Worm (Caenorhabditis elegans): ENCODE data around the gene R10E9.2.

Gene R10E9.2

DNA sequence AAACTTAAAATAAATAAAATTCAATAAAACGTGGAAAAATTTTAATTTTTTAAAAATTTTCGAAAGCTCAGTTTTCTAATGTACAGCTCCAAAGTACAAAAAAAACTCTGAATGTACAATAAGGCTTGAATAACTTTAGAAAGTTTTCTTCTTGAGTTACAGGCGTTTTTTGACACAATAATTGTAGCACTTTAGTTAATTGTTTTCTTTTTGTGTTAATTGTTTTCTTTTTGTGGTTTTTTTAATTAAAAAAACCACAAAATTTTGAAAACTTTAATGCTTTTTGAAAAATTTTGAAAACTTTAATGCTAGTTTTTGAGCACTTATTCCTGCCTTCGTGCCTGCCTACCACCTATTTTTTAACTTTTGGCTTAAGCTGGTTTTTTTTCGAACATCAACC is at the start of gene R10E9.2:
TSS of gene R10E9.2 (minus strand) at position 101 of the 400 bp plus-strand sequence.
- TF ChIP-seq unc-62 (GFP tag; optimal IDR thresholded peaks at IDR 0.05): no peak

DNA sequence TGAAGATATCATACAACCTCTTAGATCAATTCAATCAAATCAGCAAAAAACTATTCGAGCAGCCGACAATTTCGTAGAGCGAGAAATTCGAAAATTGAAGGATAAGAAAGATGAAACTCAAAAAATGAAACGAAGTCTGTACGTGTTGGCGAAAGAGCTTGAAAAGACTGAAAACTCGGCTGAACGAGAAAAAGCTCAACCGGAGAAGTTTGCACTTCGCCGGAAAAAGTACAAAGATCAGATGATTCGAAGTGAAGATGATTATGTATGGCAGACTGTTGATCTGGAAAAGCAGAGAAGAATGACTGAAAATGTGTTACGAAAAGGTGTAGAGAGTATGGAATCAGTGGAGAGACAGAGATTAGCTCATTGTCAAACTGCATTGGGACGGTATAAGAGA is 48.9 kb upstream of the R10E9.2 start:
- TF ChIP-seq unc-62 (GFP tag; optimal IDR thresholded peaks at IDR 0.05): no peak

DNA sequence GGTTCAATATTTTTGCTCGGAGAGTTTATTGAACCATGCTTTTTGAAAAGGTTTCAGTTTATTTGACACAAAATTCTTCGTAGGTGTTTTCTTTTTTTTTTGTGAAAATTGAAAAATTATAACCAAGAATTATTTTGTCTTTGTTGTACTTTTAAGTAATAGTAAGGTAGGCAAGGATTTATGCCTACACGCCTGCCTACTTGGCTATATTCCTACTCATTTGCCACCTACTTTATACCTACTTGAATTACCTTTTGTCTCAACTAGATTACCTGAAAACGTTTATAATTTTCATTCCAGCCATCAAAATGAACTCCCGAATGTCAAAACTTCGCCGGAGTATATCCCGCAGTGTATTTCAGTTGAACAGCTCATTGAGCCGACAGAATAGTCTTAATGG is 47.9 kb upstream of the R10E9.2 start, which contains the start of gene C36E8.4:
TSS of gene C36E8.4 (plus strand) at position 301 of the 400 bp plus-strand sequence.
- no peak for TF ChIP-seq unc-62 (GFP tag; optimal IDR thresholded peaks at IDR 0.05)

DNA sequence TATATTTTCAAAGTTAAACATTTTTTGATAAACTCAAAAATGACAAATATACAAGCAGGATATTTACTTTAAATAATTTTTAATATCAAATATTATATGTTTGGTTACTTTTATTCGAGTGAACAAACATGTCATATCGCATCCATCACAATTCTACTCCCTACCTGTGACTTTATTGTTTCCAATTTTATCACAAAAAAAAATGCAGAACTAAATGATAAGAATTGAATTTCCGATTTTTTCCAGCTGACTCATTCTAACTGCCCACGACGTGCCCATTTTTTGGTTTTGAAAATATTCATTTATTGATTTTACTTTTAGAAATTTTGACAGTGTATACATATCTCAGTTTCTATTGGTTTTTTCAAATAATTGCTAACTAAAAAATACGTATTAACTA is 46.9 kb upstream of the R10E9.2 start:
- TF ChIP-seq unc-62 (GFP tag; optimal IDR thresholded peaks at IDR 0.05): no peak

DNA sequence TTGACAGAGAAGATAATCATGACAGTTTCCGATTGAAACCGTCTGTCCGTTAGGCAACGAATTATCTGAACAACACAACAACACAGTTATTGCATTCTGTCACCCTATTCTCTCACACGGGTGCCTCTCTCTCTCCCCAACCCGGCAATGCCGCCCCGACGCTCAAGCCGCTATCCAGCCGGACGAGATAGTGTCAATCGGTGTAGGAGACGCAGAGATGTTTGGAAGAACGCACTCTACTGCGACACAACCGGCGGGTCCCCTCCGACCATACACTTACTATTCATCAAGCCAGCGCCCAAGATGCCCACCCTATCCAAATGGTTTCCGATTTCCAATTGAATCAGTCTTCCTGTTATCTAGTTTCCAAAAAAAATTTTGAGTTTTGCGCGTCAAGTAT is 46.0 kb upstream of the R10E9.2 start:
- no peak for TF ChIP-seq unc-62 (GFP tag; optimal IDR thresholded peaks at IDR 0.05)

DNA sequence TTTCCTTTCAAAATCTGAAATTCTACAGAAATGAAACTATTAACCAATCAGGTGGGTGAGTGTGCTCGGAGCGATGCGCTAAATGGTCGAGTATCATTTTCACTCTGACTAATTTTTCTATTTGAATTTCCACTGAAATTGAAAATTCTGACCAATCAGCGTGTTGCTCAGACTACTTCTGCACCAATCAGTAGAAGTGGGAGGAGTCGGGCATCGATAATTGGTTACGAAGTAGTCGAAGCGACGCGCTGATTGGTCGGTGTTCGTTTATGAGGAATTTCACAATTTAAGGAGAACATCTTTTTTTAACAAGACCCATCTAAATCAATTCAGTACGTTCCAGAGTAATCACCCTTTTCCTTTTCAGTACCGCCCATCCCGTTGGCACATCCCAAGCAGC is 45.0 kb upstream of the R10E9.2 start:
- no peak for TF ChIP-seq unc-62 (GFP tag; optimal IDR thresholded peaks at IDR 0.05)

DNA sequence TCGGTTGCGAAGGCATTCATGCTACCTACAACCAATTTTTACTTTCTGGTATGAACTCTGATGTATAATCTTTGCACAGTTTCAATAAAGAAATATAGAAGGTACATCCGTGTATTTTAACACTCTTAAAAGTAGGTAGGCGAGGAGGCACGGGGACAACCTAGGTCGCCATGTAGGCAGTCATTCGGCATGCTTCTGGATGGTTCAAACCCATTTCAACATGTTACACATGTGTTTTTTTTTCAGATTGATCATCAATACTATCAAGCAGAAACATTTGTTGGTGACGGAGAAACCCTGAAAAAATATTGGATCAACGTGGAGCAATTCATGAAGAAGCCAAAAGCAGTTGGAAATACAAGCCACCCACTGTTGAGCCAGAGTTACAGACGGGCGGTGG is 42.9 kb upstream of the R10E9.2 start:
- no peak for TF ChIP-seq unc-62 (GFP tag; optimal IDR thresholded peaks at IDR 0.05)

DNA sequence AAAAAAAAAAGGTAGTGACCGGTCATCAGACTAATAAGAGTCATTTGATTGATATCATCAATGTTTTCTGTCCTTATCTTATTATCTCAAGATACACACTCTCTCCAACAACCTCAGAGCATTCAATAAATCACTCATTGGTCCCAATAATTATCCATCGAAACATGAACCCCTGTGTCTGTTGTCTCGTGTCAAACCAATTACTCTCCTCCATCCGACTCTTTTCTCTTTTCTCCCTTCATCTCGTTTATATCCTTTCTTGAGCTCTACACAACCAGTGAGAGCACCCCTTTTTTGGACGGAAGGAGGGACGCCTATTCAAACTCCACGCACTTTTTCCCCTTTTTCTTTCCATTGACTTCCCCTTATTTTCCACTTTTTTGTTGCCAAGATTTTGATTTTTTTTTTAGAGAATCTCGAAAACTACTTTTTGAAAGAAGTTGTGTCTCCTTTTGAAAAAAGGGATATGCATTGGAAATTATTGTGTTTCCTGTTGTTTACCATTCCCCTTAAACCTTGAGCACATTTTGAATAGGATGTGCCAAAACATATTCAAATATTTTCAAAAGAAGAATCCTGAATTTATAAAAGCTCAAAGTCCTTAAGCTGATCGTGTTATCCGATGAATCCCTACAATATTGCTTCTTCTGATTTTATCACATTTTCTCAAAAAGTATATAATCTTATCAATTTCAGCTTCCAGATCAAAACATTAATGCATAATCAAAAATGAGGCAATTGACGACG is 41.5 kb upstream of the R10E9.2 start, which contains the start of gene pxd-1:
TSS of gene pxd-1 (plus strand) at position 697 of the 747 bp plus-strand sequence.
- TF ChIP-seq unc-62 (GFP tag; optimal IDR thresholded peaks at IDR 0.05): no peak

DNA sequence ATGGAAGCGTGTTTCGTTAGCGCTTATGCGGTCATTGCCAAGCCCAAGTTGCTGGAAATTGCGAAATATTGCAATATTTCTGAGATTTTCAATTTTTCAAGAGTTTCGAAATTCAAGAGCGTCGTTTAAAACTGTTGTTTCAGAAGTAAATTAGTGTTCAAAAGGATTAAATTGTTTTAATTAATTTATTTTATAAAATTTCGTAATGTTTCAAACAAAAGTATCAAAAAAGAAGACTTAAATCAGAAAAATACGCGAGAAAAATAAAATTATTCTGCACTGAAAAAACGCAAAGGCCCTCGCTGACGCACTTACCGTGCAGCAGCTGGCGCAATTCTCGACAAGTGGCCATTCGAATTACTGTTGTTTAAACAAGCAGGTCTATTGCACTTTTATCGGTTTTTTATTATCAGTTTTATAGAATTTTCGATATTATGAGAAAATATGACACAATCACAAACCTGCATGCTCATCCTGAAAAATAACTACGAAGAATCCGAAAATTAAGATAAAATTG is 40.0 kb upstream of the R10E9.2 start, which contains the start of gene tif-1A:
TSS of gene tif-1A (minus strand) at position 51 of the 517 bp plus-strand sequence.
- no peak for TF ChIP-seq unc-62 (GFP tag; optimal IDR thresholded peaks at IDR 0.05)

DNA sequence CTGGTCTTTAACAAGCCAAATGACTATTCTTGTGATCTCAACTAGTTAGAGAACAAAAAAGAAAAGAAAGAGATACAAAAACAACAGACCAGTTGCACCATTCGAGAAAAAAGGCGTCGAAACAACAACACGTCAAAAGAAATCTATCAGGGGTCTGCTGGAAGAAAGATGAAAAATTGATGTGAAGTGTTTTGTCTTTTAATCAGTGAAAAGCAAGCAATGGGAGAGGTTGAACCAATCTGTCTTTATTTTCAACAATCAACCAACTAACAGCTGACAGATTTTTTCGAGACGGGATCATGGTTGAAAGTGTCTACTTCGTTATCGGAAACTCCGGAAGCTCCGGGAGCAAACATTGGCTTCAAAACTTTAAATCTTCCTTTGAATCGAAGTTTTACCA is 30.3 kb upstream of the R10E9.2 start:
- no peak for TF ChIP-seq unc-62 (GFP tag; optimal IDR thresholded peaks at IDR 0.05)

DNA sequence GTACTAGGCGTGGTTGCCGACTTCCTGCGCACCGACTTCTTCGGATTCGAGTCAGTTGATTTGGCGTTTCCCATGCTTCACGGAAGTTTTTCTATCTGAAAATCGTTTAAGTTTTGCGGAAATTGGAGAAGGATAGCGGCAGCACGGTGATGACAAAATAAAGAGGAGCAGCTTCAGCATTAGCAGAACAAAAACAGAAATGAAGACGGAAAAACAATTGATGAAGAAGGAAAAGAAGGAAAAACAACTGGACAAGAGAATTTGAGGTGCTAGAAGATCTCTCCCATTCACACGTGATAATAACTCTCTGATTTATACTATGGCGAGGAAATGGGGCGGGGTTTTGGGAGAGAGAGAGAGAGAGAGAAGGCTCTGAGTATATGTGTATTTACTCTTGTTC is 28.0 kb upstream of the R10E9.2 start, which contains the start of gene glb-11:
TSS of gene glb-11 (minus strand) at position 101 of the 400 bp plus-strand sequence.
- TF ChIP-seq unc-62 (GFP tag; optimal IDR thresholded peaks at IDR 0.05): no peak

DNA sequence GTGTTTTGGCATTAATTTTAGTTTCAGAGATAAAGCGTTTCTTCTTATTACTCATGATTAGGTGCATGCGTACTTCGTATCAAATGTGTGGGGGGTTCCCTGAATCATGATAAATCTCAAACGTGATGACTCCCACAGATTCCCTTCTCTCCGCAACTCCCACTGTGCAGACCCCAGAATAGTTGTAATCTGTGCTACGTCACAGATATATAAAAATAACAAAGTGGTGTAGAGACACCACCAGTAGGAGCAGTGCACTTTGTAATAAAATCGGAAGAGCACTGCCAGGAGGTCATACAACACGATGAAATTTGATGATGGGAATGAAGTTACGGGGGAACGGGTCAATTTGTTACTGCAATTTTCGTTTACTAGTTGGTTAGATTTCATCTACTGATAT is 27.2 kb upstream of the R10E9.2 start:
- TF ChIP-seq unc-62 (GFP tag; optimal IDR thresholded peaks at IDR 0.05): no peak

DNA sequence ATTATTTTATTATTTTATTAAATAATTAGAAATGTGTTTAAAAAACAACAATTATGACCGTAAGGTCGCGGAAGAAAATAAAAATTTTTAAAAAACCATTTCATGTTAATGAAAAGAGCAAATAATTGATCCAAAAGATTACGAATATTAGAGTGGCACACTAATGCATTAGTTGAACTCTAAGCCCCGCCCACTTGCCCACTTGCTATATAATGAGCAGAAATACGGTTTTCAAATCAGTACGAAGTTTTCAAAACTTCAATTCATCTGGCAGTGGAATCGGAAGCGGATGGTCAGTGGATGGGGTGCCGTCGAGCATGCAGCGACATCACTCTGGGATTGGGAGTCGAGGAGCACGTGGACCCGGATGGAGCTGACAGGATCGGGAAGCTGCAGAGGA is 23.6 kb upstream of the R10E9.2 start, which contains the start of gene C36E8.6:
TSS of gene C36E8.6 (plus strand) at position 301 of the 400 bp plus-strand sequence.
- no peak for TF ChIP-seq unc-62 (GFP tag; optimal IDR thresholded peaks at IDR 0.05)

DNA sequence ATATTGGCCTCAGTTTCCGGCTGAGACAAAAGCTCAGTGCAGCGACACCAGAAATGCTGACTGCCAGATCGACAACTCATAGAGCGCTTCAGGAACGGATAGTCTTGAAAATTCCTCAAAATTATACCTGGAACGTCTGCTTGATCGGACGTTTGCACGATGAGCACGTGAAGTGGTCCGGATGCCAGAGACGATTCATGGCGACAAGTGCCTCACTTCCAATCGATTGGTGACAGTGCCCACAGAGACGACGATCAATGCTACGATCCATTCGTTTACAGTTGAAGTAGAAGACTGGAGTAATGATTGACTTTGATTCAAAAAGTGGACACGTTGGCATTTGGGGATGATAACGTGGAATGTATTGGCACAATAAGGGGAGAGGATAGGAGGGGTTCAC is 22.2 kb upstream of the R10E9.2 start, which contains the start of gene Y1A5A.1:
TSS of gene Y1A5A.1 (minus strand) at position 294 of the 400 bp plus-strand sequence.
- TF ChIP-seq unc-62 (GFP tag; optimal IDR thresholded peaks at IDR 0.05): no peak

DNA sequence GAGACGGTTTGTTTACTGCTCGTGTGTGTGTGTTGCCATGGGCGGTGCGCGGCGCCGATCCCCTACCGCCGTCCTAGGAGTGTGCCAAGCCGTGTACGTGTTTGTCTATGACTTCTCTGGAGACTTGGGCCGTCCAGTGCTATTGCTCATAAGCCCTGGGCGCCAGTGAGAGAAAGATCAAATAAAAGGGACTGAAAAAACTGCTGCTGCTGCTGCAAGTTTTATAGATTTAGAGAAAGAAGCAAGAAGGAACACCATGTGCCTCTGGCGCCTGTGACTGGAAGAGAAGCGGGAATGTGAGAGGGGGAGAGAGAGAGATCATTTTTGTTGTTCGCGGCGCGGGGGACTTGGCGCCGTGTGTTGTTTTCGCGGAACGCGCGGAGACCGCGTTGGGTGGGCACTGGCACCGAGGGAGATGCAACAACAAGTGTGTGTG is 19.9 kb upstream of the R10E9.2 start:
- no peak for TF ChIP-seq unc-62 (GFP tag; optimal IDR thresholded peaks at IDR 0.05)

DNA sequence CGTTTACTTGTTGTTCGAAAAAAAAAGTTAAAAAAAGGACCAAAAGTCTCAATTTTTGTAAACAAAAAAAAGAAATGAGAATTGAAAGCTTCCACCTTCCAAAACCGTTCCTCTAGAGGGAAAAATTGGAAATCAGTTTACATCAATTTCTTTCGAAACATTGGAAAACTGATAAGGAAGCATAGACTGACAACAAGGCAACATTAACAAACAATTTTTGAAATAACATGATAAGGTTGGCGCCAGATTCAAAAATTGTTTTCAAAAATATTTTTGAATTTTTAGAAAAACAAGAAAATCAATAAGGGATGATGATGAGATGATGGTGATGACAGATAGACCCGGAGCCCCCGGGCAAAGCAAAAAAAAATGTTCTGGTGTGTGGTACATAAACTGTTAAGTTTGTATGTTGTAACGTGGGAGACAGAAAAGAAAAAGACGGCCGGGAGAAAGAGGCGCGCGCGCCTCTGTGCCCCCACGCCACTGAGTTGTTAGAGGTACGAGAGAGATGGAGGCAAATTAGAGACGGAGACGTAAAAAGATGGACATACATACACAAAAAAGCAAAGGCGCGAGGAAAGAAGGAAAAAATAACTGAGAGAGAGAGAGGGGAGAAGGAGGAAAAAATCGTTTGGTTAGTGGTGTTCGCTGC is 16.0 kb upstream of the R10E9.2 start:
- no peak for TF ChIP-seq unc-62 (GFP tag; optimal IDR thresholded peaks at IDR 0.05)
